Worm (Caenorhabditis elegans) whole organism, young adult: ENCODE results near the gene H41C03.3.

ENCODE experiments used
- B0019.2 ChIP-seq: fragments of 200-800 bp; sonication (Bioruptor generic); conservative IDR thresholded peaks from 2 replicates; pipeline ENCODE4 v1.3.6; 2022; ENCODE audit warnings: missing genetic modification reagents, missing genetic modification characterization, missing compliant biosample characterization
- B0035.1 ChIP-seq: sonication (generic microtip); optimal IDR thresholded peaks from 2 replicates; lab custom pipeline; 2016; ENCODE audit warnings: missing genetic modification characterization, mild to moderate bottlenecking, missing compliant biosample characterization, missing genotype, missing genetic modification reagents
- C06A6.2 ChIP-seq: fragments of 200-800 bp; sonication (Bioruptor generic); conservative IDR thresholded peaks from 2 replicates; pipeline ENCODE4 v1.3.6; 2022; ENCODE audit warnings: missing genetic modification characterization, missing compliant biosample characterization
- C17E4.6 ChIP-seq: fragments of 200-800 bp; sonication (Bioruptor generic); IDR thresholded peaks from 2 replicates; pipeline ENCODE4 v1.3.6; 2022; ENCODE audit warnings: missing genetic modification reagents, missing genetic modification characterization, missing compliant biosample characterization
- D2030.7 ChIP-seq: fragments of 200-800 bp; sonication (Bioruptor generic); IDR thresholded peaks from 2 replicates; pipeline ENCODE4 v1.3.6; 2022; ENCODE audit warnings: missing genetic modification reagents, missing genetic modification characterization, missing compliant biosample characterization
- F10E7.11 ChIP-seq: sonication (generic microtip); optimal IDR thresholded peaks from 2 replicates; lab custom pipeline; 2017; ENCODE audit warnings: mild to moderate bottlenecking, missing genetic modification characterization, moderate library complexity, missing compliant biosample characterization
- F23B12.7 ChIP-seq: sonication (generic microtip); optimal IDR thresholded peaks from 2 replicates; lab custom pipeline; 2017; ENCODE audit warnings: missing genetic modification characterization, mild to moderate bottlenecking, missing compliant biosample characterization, antibody characterized with exemption, moderate library complexity; ENCODE audit not compliant: insufficient read depth
- F52B5.7 ChIP-seq: sonication (generic microtip); optimal IDR thresholded peaks from 2 replicates; lab custom pipeline; 2016; ENCODE audit warnings: mild to moderate bottlenecking, missing genetic modification characterization, missing compliant biosample characterization
- F55B11.4 ChIP-seq: sonication (generic microtip); optimal IDR thresholded peaks from 2 replicates; lab custom pipeline; 2016; ENCODE audit warnings: missing compliant biosample characterization, missing genetic modification characterization, borderline replicate concordance; ENCODE audit not compliant: insufficient read depth
- T26A5.8 ChIP-seq: sonication (generic microtip); optimal IDR thresholded peaks from 2 replicates; lab custom pipeline; 2016; ENCODE audit warnings: missing genetic modification characterization, missing compliant biosample characterization
- Y53F4B.3 ChIP-seq: fragments of 200-800 bp; sonication (Bioruptor generic); IDR thresholded peaks from 2 replicates; pipeline ENCODE4 v1.3.6; 2022; ENCODE audit warnings: missing genetic modification reagents, missing genetic modification characterization, missing compliant biosample characterization
- Y53G8AR.9 ChIP-seq: fragments of 200-800 bp; sonication (Bioruptor generic); conservative IDR thresholded peaks from 2 replicates; pipeline ENCODE4 v1.3.6; 2022; ENCODE audit warnings: missing genetic modification reagents, missing genetic modification characterization, missing compliant biosample characterization
- Y67H2A.10 ChIP-seq: fragments of 200-800 bp; sonication (Bioruptor generic); conservative IDR thresholded peaks from 2 replicates; pipeline ENCODE4 v1.3.6; 2022; ENCODE audit warnings: missing genetic modification reagents, missing genetic modification characterization, missing compliant biosample characterization
- Y79H2A.3 ChIP-seq: fragments of 200-800 bp; sonication (Bioruptor generic); conservative IDR thresholded peaks from 2 replicates; pipeline ENCODE4 v1.3.6; 2022; ENCODE audit warnings: missing genetic modification reagents, missing genetic modification characterization, missing compliant biosample characterization
- aptf-3 ChIP-seq: fragments of 200-800 bp; sonication (Bioruptor generic); IDR thresholded peaks from 2 replicates; pipeline ENCODE4 v1.3.6; 2022; ENCODE audit warnings: missing genetic modification characterization, missing compliant biosample characterization
- atf-7 ChIP-seq: sonication (generic microtip); optimal IDR thresholded peaks from 2 replicates; lab custom pipeline; 2017; ENCODE audit warnings: mild to moderate bottlenecking, missing genetic modification characterization, missing compliant biosample characterization
- athp-1 ChIP-seq: sonication (generic microtip); optimal IDR thresholded peaks from 2 replicates; lab custom pipeline; 2017; ENCODE audit warnings: mild to moderate bottlenecking, missing genetic modification characterization, missing compliant biosample characterization
- attf-3 ChIP-seq: fragments of 200-800 bp; sonication (Bioruptor generic); conservative IDR thresholded peaks from 2 replicates; pipeline ENCODE4 v1.3.6; 2022; ENCODE audit warnings: missing genetic modification reagents, missing genetic modification characterization, missing compliant biosample characterization
- attf-5 ChIP-seq: fragments of 200-800 bp; sonication (Bioruptor generic); optimal IDR thresholded peaks from 2 replicates; lab custom pipeline; 2018; ENCODE audit warnings: mild to moderate bottlenecking, missing genetic modification characterization, missing compliant biosample characterization
- attf-6 ChIP-seq: fragments of 200-800 bp; sonication (Bioruptor generic); IDR thresholded peaks from 2 replicates; pipeline ENCODE4 v1.3.6; 2022; ENCODE audit warnings: missing genetic modification reagents, missing genetic modification characterization, missing compliant biosample characterization
- bed-2 ChIP-seq: fragments of 200-800 bp; sonication (Bioruptor generic); IDR thresholded peaks from 2 replicates; pipeline ENCODE4 v1.3.6; 2022; ENCODE audit warnings: missing genetic modification reagents, missing genetic modification characterization, missing compliant biosample characterization
- cebp-1 ChIP-seq, 2 experiments: fragments of 200-800 bp in 1 of 2; sonication (Bioruptor generic) in 1 of 2; sonication (generic microtip) in 1 of 2; IDR thresholded peaks in 1 of 2; optimal IDR thresholded peaks in 1 of 2; 2 replicates each; pipeline versions ENCODE4 v1.3.6 to Lab custom; 2017 to 2022; ENCODE audit warnings: missing compliant biosample characterization in 2 of 2, missing genetic modification characterization in 2 of 2, mild to moderate bottlenecking in 1 of 2, missing genetic modification reagents in 1 of 2, moderate library complexity in 1 of 2
- cebp-2 ChIP-seq: fragments of 200-800 bp; sonication (Bioruptor generic); IDR thresholded peaks from 2 replicates; pipeline ENCODE4 v1.3.6; 2022; ENCODE audit warnings: missing genetic modification characterization, missing compliant biosample characterization
- ceh-100 ChIP-seq: fragments of 200-800 bp; sonication (Bioruptor generic); IDR thresholded peaks from 2 replicates; pipeline ENCODE4 v1.3.6; 2022; ENCODE audit warnings: missing genetic modification reagents, missing genetic modification characterization, missing compliant biosample characterization
- ceh-58 ChIP-seq: fragments of 200-800 bp; sonication (Bioruptor generic); IDR thresholded peaks from 2 replicates; pipeline ENCODE4 v1.3.6; 2022; ENCODE audit warnings: missing genetic modification characterization, missing compliant biosample characterization
- dox-1 ChIP-seq: fragments of 200-800 bp; sonication (Bioruptor generic); IDR thresholded peaks from 2 replicates; pipeline ENCODE4 v1.3.6; 2022; ENCODE audit warnings: missing genetic modification reagents, missing genetic modification characterization, missing compliant biosample characterization
- dpl-1 ChIP-seq: fragments of 150-350 bp; optimal IDR thresholded peaks from 2 replicates; lab custom pipeline; 2014; ENCODE audit warnings: missing biosample characterization, missing genetic modification reagents, missing genetic modification characterization
- egrh-3 ChIP-seq: fragments of 200-800 bp; sonication (Bioruptor generic); IDR thresholded peaks from 2 replicates; pipeline ENCODE4 v1.3.6; 2022; ENCODE audit warnings: missing genetic modification reagents, missing genetic modification characterization, missing compliant biosample characterization
- ets-4 ChIP-seq: fragments of 200-800 bp; sonication (Bioruptor generic); optimal IDR thresholded peaks from 2 replicates; lab custom pipeline; 2018; ENCODE audit warnings: mild to moderate bottlenecking, missing genetic modification characterization, missing compliant biosample characterization
- hmg-1.2 ChIP-seq: fragments of 200-800 bp; sonication (Bioruptor generic); IDR thresholded peaks from 2 replicates; pipeline ENCODE4 v1.3.6; 2022; ENCODE audit warnings: missing genetic modification reagents, missing genetic modification characterization, missing compliant biosample characterization
- let-526 ChIP-seq: fragments of 200-800 bp; sonication (Bioruptor generic); IDR thresholded peaks from 2 replicates; pipeline ENCODE4 v1.3.6; 2022; ENCODE audit warnings: missing genetic modification reagents, missing genetic modification characterization, missing compliant biosample characterization
- lin-26 ChIP-seq: fragments of 200-800 bp; sonication (Bioruptor generic); IDR thresholded peaks from 2 replicates; pipeline ENCODE4 v1.3.6; 2022; ENCODE audit warnings: missing genetic modification reagents, missing genetic modification characterization, missing compliant biosample characterization
- lin-54 ChIP-seq: fragments of 200-800 bp; sonication (Bioruptor generic); optimal IDR thresholded peaks from 2 replicates; lab custom pipeline; 2018; ENCODE audit warnings: mild to moderate bottlenecking, missing genetic modification characterization, missing compliant biosample characterization
- madf-3 ChIP-seq: fragments of 200-800 bp; sonication (Bioruptor generic); IDR thresholded peaks from 2 replicates; pipeline ENCODE4 v1.3.6; 2022; ENCODE audit warnings: missing genetic modification reagents, missing genetic modification characterization, missing compliant biosample characterization
- madf-6 ChIP-seq: fragments of 200-800 bp; sonication (Bioruptor generic); IDR thresholded peaks from 2 replicates; pipeline ENCODE4 v1.3.6; 2022; ENCODE audit warnings: missing genetic modification reagents, missing genetic modification characterization, missing compliant biosample characterization
- madf-8 ChIP-seq: fragments of 200-800 bp; sonication (Bioruptor generic); conservative IDR thresholded peaks from 2 replicates; pipeline ENCODE4 v1.3.6; 2022; ENCODE audit warnings: missing genetic modification reagents, missing genetic modification characterization, missing compliant biosample characterization
- mcd-1 ChIP-seq: fragments of 200-800 bp; sonication (Bioruptor generic); IDR thresholded peaks from 2 replicates; pipeline ENCODE4 v1.3.6; 2022; ENCODE audit warnings: missing genetic modification reagents, missing genetic modification characterization, missing compliant biosample characterization
- mes-4 ChIP-seq: sonication (generic microtip); optimal IDR thresholded peaks from 2 replicates; lab custom pipeline; 2016; ENCODE audit warnings: missing genotype, missing genetic modification characterization, missing compliant biosample characterization
- mxl-1 ChIP-seq: sonication (generic microtip); optimal IDR thresholded peaks from 2 replicates; lab custom pipeline; 2016; ENCODE audit warnings: missing genetic modification characterization, missing compliant biosample characterization
- nhr-179 ChIP-seq: sonication (generic microtip); optimal IDR thresholded peaks from 2 replicates; lab custom pipeline; 2016; ENCODE audit warnings: mild to moderate bottlenecking, missing genetic modification characterization, missing compliant biosample characterization
- rcor-1 ChIP-seq: fragments of 200-800 bp; sonication (Bioruptor generic); IDR thresholded peaks from 2 replicates; pipeline ENCODE4 v1.3.6; 2022; ENCODE audit warnings: missing genetic modification reagents, missing genetic modification characterization, missing compliant biosample characterization
- rpc-1 ChIP-seq, 2 experiments: fragments of 150-350 bp in 1 of 2; sonication (generic microtip) in 1 of 2; optimal IDR thresholded peaks; 2 replicates each; lab custom pipeline; 2014 to 2018; ENCODE audit warnings: missing biosample characterization in 1 of 2, missing genetic modification characterization in 1 of 2, missing genetic modification reagents in 1 of 2, missing genotype in 1 of 2
- sdz-38 ChIP-seq: sonication (generic microtip); optimal IDR thresholded peaks from 2 replicates; lab custom pipeline; 2016; ENCODE audit warnings: missing genotype, missing genetic modification characterization, missing compliant biosample characterization
- snpc-4 ChIP-seq, 5 experiments: fragments of 150-350 bp in 1 of 5; sonication (generic microtip) in 4 of 5; optimal IDR thresholded peaks; 2 replicates each; lab custom pipeline; 2014 to 2018; ENCODE audit warnings: missing genetic modification characterization in 5 of 5, missing biosample characterization in 3 of 5, antibody characterized with exemption in 2 of 5, mild to moderate bottlenecking in 2 of 5, missing compliant biosample characterization in 2 of 5, missing genotype in 2 of 5, moderate library complexity in 2 of 5, missing genetic modification reagents in 1 of 5
- zim-3 ChIP-seq: sonication (generic microtip); optimal IDR thresholded peaks from 2 replicates; lab custom pipeline; 2017; ENCODE audit warnings: mild to moderate bottlenecking, missing genetic modification characterization, moderate library complexity, missing compliant biosample characterization
- ztf-18 ChIP-seq: sonication (generic microtip); optimal IDR thresholded peaks from 2 replicates; lab custom pipeline; 2016; ENCODE audit warnings: missing genotype, mild to moderate bottlenecking, missing genetic modification characterization, missing compliant biosample characterization
- ztf-25 ChIP-seq: fragments of 200-800 bp; sonication (Bioruptor generic); IDR thresholded peaks from 2 replicates; pipeline ENCODE4 v1.3.6; 2022; ENCODE audit warnings: missing genetic modification reagents, missing genetic modification characterization, missing compliant biosample characterization
- ztf-3 ChIP-seq: fragments of 200-800 bp; sonication (Bioruptor generic); optimal IDR thresholded peaks from 2 replicates; lab custom pipeline; 2018; ENCODE audit warnings: mild to moderate bottlenecking, missing genetic modification characterization, missing compliant biosample characterization

Gene H41C03.3

DNA sequence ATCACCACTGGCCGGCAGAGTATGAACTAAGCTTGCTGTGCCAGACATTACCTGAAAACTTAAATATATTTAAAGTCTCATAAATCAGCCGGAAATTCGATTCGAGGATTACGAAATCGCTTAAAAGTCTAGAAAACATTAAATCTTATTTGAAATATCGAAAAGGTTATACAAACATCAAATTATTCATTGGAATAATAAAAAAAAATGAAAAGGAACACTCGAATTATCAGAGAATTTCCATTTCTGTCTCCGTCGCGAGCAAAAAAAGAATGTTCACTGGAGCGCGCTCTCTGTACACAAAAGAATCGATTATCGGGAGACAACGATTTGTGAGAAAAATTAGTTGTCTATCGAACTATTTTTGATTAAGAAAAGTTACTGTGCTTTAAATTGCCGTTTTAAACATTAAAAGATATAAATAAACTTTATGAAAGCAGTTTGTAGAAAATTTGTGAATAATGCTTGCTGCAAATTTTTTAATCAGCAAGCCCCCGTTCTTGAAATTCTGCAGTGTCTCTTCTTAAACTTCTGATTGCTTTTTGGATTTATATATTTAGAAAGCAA lies 9.3 kb upstream of the H41C03.3 start, which contains the start of gene fzo-1:
Gene fzo-1 (minus strand): TSS at position 51 of the 567 bp plus-strand sequence.
- TF ChIP-seq ets-4 (no peak), ceh-58 (no peak), atf-7 (tag; lab: Kevin White, UChicago) (no peak), mcd-1 (GFP tag; lab: Robert Waterston, UW) (no peak), Y53G8AR.9 (GFP tag; lab: Robert Waterston, UW) (no peak), Y67H2A.10 (GFP tag; lab: Robert Waterston, UW) (no peak), dox-1 (GFP tag; lab: Robert Waterston, UW) (no peak), attf-6 (GFP tag; lab: Robert Waterston, UW) (no peak), attf-3 (GFP tag; lab: Robert Waterston, UW) (no peak), zim-3 (tag; lab: Kevin White, UChicago) (no peak), C17E4.6 (GFP tag; lab: Robert Waterston, UW) (no peak), ceh-100 (GFP tag; lab: Robert Waterston, UW) (peak; percentile 91), aptf-3 (GFP tag; lab: Robert Waterston, UW) (no peak), rcor-1 (GFP tag; lab: Robert Waterston, UW) (no peak), F10E7.11 (tag; lab: Kevin White, UChicago) (no peak), lin-26 (GFP tag; lab: Robert Waterston, UW) (no peak), Y53F4B.3 (GFP tag; lab: Robert Waterston, UW) (no peak), egrh-3 (GFP tag; lab: Robert Waterston, UW) (no peak), cebp-2 (no peak), F23B12.7 (tag; lab: Kevin White, UChicago) (no peak), mxl-1 (tag; lab: Kevin White, UChicago) (no peak), Y79H2A.3 (no peak), bed-2 (GFP tag; lab: Robert Waterston, UW) (no peak), athp-1 (tag; lab: Kevin White, UChicago) (no peak), nhr-179 (tag; lab: Kevin White, UChicago) (no peak), let-526 (GFP tag; lab: Robert Waterston, UW) (no peak), mes-4 (tag; lab: Kevin White, UChicago) (no peak), B0019.2 (GFP tag; lab: Robert Waterston, UW) (no peak), D2030.7 (no peak), ztf-25 (GFP tag; lab: Robert Waterston, UW) (no peak), madf-6 (GFP tag; lab: Robert Waterston, UW) (no peak), T26A5.8 (tag; lab: Kevin White, UChicago) (no peak), madf-8 (no peak), dpl-1 (no peak), lin-54 (no peak), rpc-1 (optimal IDR thresholded peaks at IDR 0.05; lab: Kevin White, UChicago) (no peak), rpc-1 (tag; optimal IDR thresholded peaks at IDR 0.05; lab: Kevin White, UChicago) (no peak), ztf-18 (tag; lab: Kevin White, UChicago) (no peak), hmg-1.2 (GFP tag; lab: Robert Waterston, UW) (peak; percentile 17; the same call in 1 of the 2 replicates), cebp-1 (GFP tag; IDR thresholded peaks at IDR 0.05; lab: Robert Waterston, UW) (no peak), cebp-1 (tag; optimal IDR thresholded peaks at IDR 0.05; lab: Kevin White, UChicago) (peak; percentile 9), B0035.1 (tag; lab: Kevin White, UChicago) (no peak), attf-5 (GFP tag; lab: Kevin White, UChicago) (peak; percentile 1), C06A6.2 (no peak), snpc-4 (GFP tag; optimal IDR thresholded peaks at IDR 0.05; lab: Kevin White, UChicago) (no peak), snpc-4 (tag; optimal IDR thresholded peaks at IDR 0.05; lab: Kevin White, UChicago) (peak in 2 of 4 experiments; percentile 5 to 49), F52B5.7 (tag; lab: Kevin White, UChicago) (no peak), sdz-38 (tag; lab: Kevin White, UChicago) (no peak), F55B11.4 (tag; lab: Kevin White, UChicago) (no peak), madf-3 (GFP tag; lab: Robert Waterston, UW) (no peak), ztf-3 (GFP tag; lab: Kevin White, UChicago) (no peak)
